Worm (Caenorhabditis elegans) whole organism, mixed stage, embryonic: ENCODE data around the gene plp-2.

Source experiments
- blmp-1 ChIP-seq: fragments of 150-350 bp; optimal IDR thresholded peaks from 2 replicates; lab custom pipeline; 2014; ENCODE audit warnings: missing biosample characterization, missing genetic modification characterization
- ceh-43 ChIP-seq: fragments of 200-800 bp; sonication (Bioruptor generic); optimal IDR thresholded peaks from 2 replicates; lab custom pipeline; 2018; ENCODE audit warnings: mild to moderate bottlenecking, missing genetic modification characterization, moderate library complexity, missing compliant biosample characterization
- ces-1 ChIP-seq: fragments of 150-350 bp; optimal IDR thresholded peaks from 2 replicates; lab custom pipeline; 2014; ENCODE audit warnings: missing biosample characterization, missing genetic modification reagents, missing genetic modification characterization
- cnd-1 ChIP-seq: fragments of 200-800 bp; sonication (Bioruptor generic); optimal IDR thresholded peaks from 2 replicates; lab custom pipeline; 2018; ENCODE audit warnings: mild to moderate bottlenecking, missing genetic modification characterization, missing compliant biosample characterization
- mab-5 ChIP-seq: fragments of 150-350 bp; optimal IDR thresholded peaks from 2 replicates; lab custom pipeline; 2014; ENCODE audit warnings: missing biosample characterization, missing genetic modification characterization
- mls-2 ChIP-seq: sonication (generic microtip); optimal IDR thresholded peaks from 2 replicates; lab custom pipeline; 2016; ENCODE audit warnings: mild to moderate bottlenecking, missing genetic modification characterization, moderate library complexity, missing compliant biosample characterization
- nhr-2 ChIP-seq: fragments of 150-350 bp; optimal IDR thresholded peaks from 2 replicates; lab custom pipeline; 2014; ENCODE audit warnings: missing biosample characterization, missing genetic modification characterization
- nhr-28 ChIP-seq: fragments of 150-350 bp; optimal IDR thresholded peaks from 2 replicates; lab custom pipeline; 2014; ENCODE audit warnings: missing biosample characterization, missing genetic modification characterization
- nhr-76 ChIP-seq: sonication (generic microtip); optimal IDR thresholded peaks from 2 replicates; lab custom pipeline; 2017; ENCODE audit warnings: missing biosample characterization, missing genetic modification characterization
- pha-4 ChIP-seq: fragments of 150-350 bp; optimal IDR thresholded peaks from 2 replicates; lab custom pipeline; 2018; ENCODE audit warnings: missing biosample characterization, missing genetic modification reagents, missing genetic modification characterization
- snpc-4 ChIP-seq: fragments of 150-350 bp; optimal IDR thresholded peaks from 2 replicates; lab custom pipeline; 2014; ENCODE audit warnings: missing biosample characterization, missing genetic modification characterization
- unc-39 ChIP-seq: fragments of 150-350 bp; optimal IDR thresholded peaks from 2 replicates; lab custom pipeline; 2014; ENCODE audit warnings: missing biosample characterization, missing genetic modification characterization
- unc-62 ChIP-seq: fragments of 150-350 bp; optimal IDR thresholded peaks from 2 replicates; lab custom pipeline; 2014; ENCODE audit warnings: missing biosample characterization, missing genetic modification reagents, missing genetic modification characterization
- ztf-11 ChIP-seq: fragments of 150-350 bp; optimal IDR thresholded peaks from 2 replicates; lab custom pipeline; 2014; ENCODE audit warnings: missing biosample characterization, missing genetic modification characterization

DNA sequence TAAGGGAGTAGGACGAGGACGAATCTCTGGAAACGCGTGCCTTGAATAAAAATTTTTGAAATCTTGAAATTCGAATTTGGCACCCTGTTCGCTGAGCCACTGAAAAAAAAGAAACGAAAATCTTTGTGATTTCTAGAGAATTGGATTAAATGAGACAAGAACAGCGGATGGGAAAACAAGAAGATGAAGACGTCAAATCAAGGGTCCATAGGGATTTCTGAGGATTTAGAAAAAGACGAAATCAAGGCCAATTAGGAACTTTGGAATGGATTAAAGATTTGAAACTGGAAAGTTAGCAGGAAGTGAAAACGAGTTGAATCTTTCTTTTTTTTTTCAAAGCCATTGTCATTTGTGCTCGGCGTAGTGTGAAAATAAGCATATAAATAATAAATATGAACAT lies 28.1 kb downstream of the plp-2 start, which contains the start of gene pag-3:
- TF ChIP-seq nhr-28: no peak
- no peak for TF ChIP-seq snpc-4
- no peak for TF ChIP-seq unc-62 (GFP tag; lab: Kevin White, UChicago)
- no peak for TF ChIP-seq nhr-76 (tag; lab: Kevin White, UChicago)
- no peak for TF ChIP-seq pha-4 (tag; lab: Kevin White, UChicago)
- TF ChIP-seq mab-5 (tag; lab: Kevin White, UChicago): no peak
- TF ChIP-seq ces-1 (GFP tag; lab: Kevin White, UChicago): no peak
- no peak for TF ChIP-seq ztf-11 (tag; lab: Kevin White, UChicago)
- TF ChIP-seq unc-39: no peak
- TF ChIP-seq blmp-1 (tag; lab: Kevin White, UChicago): no peak
- no peak for TF ChIP-seq nhr-2 (tag; lab: Kevin White, UChicago)
- TF ChIP-seq mls-2 (tag; lab: Kevin White, UChicago): no peak
- no peak for TF ChIP-seq ceh-43 (GFP tag; lab: Kevin White, UChicago)
- TF ChIP-seq cnd-1 (tag; lab: Kevin White, UChicago): no peak
